Worm (Caenorhabditis elegans) whole organism, L4 larva: ENCODE measurements around the gene T16G12.4.

Experiments used
- F26F4.8 ChIP-seq: fragments of 200-800 bp; sonication (Bioruptor generic); conservative IDR thresholded peaks from 2 replicates; pipeline ENCODE4 v1.3.6; 2022; ENCODE audit warnings: missing genetic modification characterization, missing compliant biosample characterization
- F44E2.7 ChIP-seq: fragments of 200-800 bp; sonication (Bioruptor generic); IDR thresholded peaks from 2 replicates; pipeline ENCODE4 v2.1.2; 2022; ENCODE audit warnings: missing genetic modification characterization, missing compliant biosample characterization
- F49E8.2 ChIP-seq: sonication (generic microtip); optimal IDR thresholded peaks from 2 replicates; lab custom pipeline; 2016; ENCODE audit warnings: missing compliant biosample characterization, mild to moderate bottlenecking, missing genetic modification characterization, borderline replicate concordance
- T20F7.1 ChIP-seq: fragments of 200-800 bp; sonication (Bioruptor generic); optimal IDR thresholded peaks from 2 replicates; lab custom pipeline; 2018; ENCODE audit warnings: mild to moderate bottlenecking, missing genetic modification characterization, missing compliant biosample characterization
- ZK337.2 ChIP-seq: fragments of 200-800 bp; sonication (Bioruptor generic); IDR thresholded peaks from 2 replicates; pipeline ENCODE4 v1.3.6; 2022; ENCODE audit warnings: missing genetic modification reagents, missing genetic modification characterization, missing compliant biosample characterization
- aha-1 ChIP-seq: fragments of 150-350 bp; peaks from one replicate; lab custom pipeline; 2014; ENCODE audit warnings: missing biosample characterization, missing genetic modification characterization
- ceh-20 ChIP-seq: fragments of 200-800 bp; sonication (Bioruptor generic); IDR thresholded peaks from 2 replicates; pipeline ENCODE4 v1.3.6; 2022; ENCODE audit warnings: missing genetic modification reagents, missing genetic modification characterization, missing compliant biosample characterization
- ceh-44 ChIP-seq: fragments of 200-800 bp; sonication (Bioruptor generic); IDR thresholded peaks from 2 replicates; pipeline ENCODE4 v1.3.6; 2022; ENCODE audit warnings: missing genetic modification reagents, missing genetic modification characterization, missing compliant biosample characterization
- ces-1 ChIP-seq: fragments of 150-350 bp; sonication (generic microtip); optimal IDR thresholded peaks from 4 replicates; lab custom pipeline; 2014; ENCODE audit warnings: missing biosample characterization, missing genetic modification reagents, missing genetic modification characterization
- cey-2 ChIP-seq: sonication (generic microtip); optimal IDR thresholded peaks from 3 replicates; lab custom pipeline; 2017; ENCODE audit warnings: missing genetic modification characterization, mild to moderate bottlenecking, missing compliant biosample characterization, antibody characterized with exemption, borderline replicate concordance; ENCODE audit not compliant: insufficient read depth
- ctbp-1 ChIP-seq: fragments of 200-800 bp; sonication (Bioruptor generic); IDR thresholded peaks from 2 replicates; pipeline ENCODE4 v1.3.6; 2022; ENCODE audit warnings: missing genetic modification reagents, missing genetic modification characterization, missing compliant biosample characterization
- dmd-6 ChIP-seq: fragments of 200-800 bp; sonication (Bioruptor generic); IDR thresholded peaks from 2 replicates; pipeline ENCODE4 v1.3.6; 2022; ENCODE audit warnings: missing genetic modification reagents, missing genetic modification characterization, missing compliant biosample characterization
- dmd-9 ChIP-seq: fragments of 200-800 bp; sonication (Bioruptor generic); IDR thresholded peaks from 2 replicates; pipeline ENCODE4 v1.3.6; 2022; ENCODE audit warnings: missing genetic modification reagents, missing genetic modification characterization, missing compliant biosample characterization
- dpl-1 ChIP-seq: fragments of 150-350 bp; optimal IDR thresholded peaks from 2 replicates; lab custom pipeline; 2014; ENCODE audit warnings: missing biosample characterization, missing genetic modification reagents, missing genetic modification characterization
- fkh-10 ChIP-seq: fragments of 150-350 bp; optimal IDR thresholded peaks from 2 replicates; lab custom pipeline; 2014; ENCODE audit warnings: missing biosample characterization, missing genetic modification reagents, missing genetic modification characterization
- hif-1 ChIP-seq, 2 experiments: sonication (generic microtip); optimal IDR thresholded peaks; 2 replicates each; lab custom pipeline; 2016 to 2017; ENCODE audit warnings: missing compliant biosample characterization in 2 of 2, missing genetic modification characterization in 2 of 2, missing genetic modification reagents in 2 of 2, missing genotype in 2 of 2, mild to moderate bottlenecking in 1 of 2
- lin-1 ChIP-seq: fragments of 200-800 bp; sonication (Bioruptor generic); IDR thresholded peaks from 2 replicates; pipeline ENCODE4 v1.3.6; 2022; ENCODE audit warnings: missing genetic modification reagents, missing genetic modification characterization, missing compliant biosample characterization
- lin-38 ChIP-seq: fragments of 200-800 bp; sonication (Bioruptor generic); IDR thresholded peaks from 2 replicates; pipeline ENCODE4 v1.3.6; 2022; ENCODE audit warnings: missing genetic modification reagents, missing genetic modification characterization, missing compliant biosample characterization
- lin-39 ChIP-seq: fragments of 150-350 bp; optimal IDR thresholded peaks from 2 replicates; lab custom pipeline; 2014; ENCODE audit warnings: missing biosample characterization, missing genetic modification reagents, missing genetic modification characterization
- madf-9 ChIP-seq: fragments of 200-800 bp; sonication (Bioruptor generic); conservative IDR thresholded peaks from 2 replicates; pipeline ENCODE4 v1.3.6; 2022; ENCODE audit warnings: missing genetic modification reagents, missing genetic modification characterization, missing compliant biosample characterization
- mdl-1 ChIP-seq, 2 experiments: fragments of 150-350 bp in 1 of 2; sonication (generic microtip) in 1 of 2; optimal IDR thresholded peaks; 2 replicates each; lab custom pipeline; 2014 to 2017; ENCODE audit warnings: missing biosample characterization in 2 of 2, missing genetic modification characterization in 2 of 2
- mdt-29 ChIP-seq: fragments of 200-800 bp; sonication (Bioruptor generic); IDR thresholded peaks from 2 replicates; pipeline ENCODE4 v1.3.6; 2022; ENCODE audit warnings: missing genetic modification reagents, missing genetic modification characterization, missing compliant biosample characterization
- mes-2 ChIP-seq: sonication (generic microtip); optimal IDR thresholded peaks from 2 replicates; lab custom pipeline; 2016; ENCODE audit warnings: missing genotype, mild to moderate bottlenecking, missing genetic modification characterization, missing compliant biosample characterization; ENCODE audit not compliant: poor library complexity, severe bottlenecking
- nhr-102 ChIP-seq: sonication (generic microtip); optimal IDR thresholded peaks from 2 replicates; lab custom pipeline; 2016; ENCODE audit warnings: mild to moderate bottlenecking, missing genetic modification characterization, moderate library complexity, missing compliant biosample characterization
- nhr-25 ChIP-seq: sonication (generic microtip); optimal IDR thresholded peaks from 2 replicates; lab custom pipeline; 2017; ENCODE audit warnings: missing genetic modification characterization, mild to moderate bottlenecking, missing compliant biosample characterization, antibody characterized with exemption, moderate library complexity, borderline replicate concordance; ENCODE audit not compliant: insufficient read depth
- nhr-41 ChIP-seq: fragments of 200-800 bp; sonication (Bioruptor generic); IDR thresholded peaks from 2 replicates; pipeline ENCODE4 v1.3.6; 2022; ENCODE audit warnings: missing genetic modification reagents, missing genetic modification characterization, missing compliant biosample characterization
- pha-4 ChIP-seq, 2 experiments: fragments of 150-350 bp in 1 of 2; fragments of 200-800 bp in 1 of 2; sonication (Bioruptor generic) in 1 of 2; IDR thresholded peaks in 1 of 2; optimal IDR thresholded peaks in 1 of 2; 2 replicates each; pipeline versions ENCODE4 v1.3.6 to Lab custom; 2014 to 2022; ENCODE audit warnings: missing genetic modification characterization in 2 of 2, missing genetic modification reagents in 2 of 2, missing biosample characterization in 1 of 2, missing compliant biosample characterization in 1 of 2
- php-3 ChIP-seq: fragments of 200-800 bp; sonication (Bioruptor generic); IDR thresholded peaks from 2 replicates; pipeline ENCODE4 v1.3.6; 2022; ENCODE audit warnings: missing genetic modification reagents, missing genetic modification characterization, missing compliant biosample characterization
- rbr-2 ChIP-seq: sonication (generic microtip); optimal IDR thresholded peaks from 2 replicates; lab custom pipeline; 2016; ENCODE audit warnings: missing genotype, missing genetic modification characterization, missing compliant biosample characterization
- spr-1 ChIP-seq: sonication (generic microtip); optimal IDR thresholded peaks from 2 replicates; lab custom pipeline; 2016; ENCODE audit warnings: mild to moderate bottlenecking, missing genetic modification characterization, missing compliant biosample characterization
- tra-1 ChIP-seq: fragments of 200-800 bp; sonication (Bioruptor generic); IDR thresholded peaks from 2 replicates; pipeline ENCODE4 v1.3.6; 2022; ENCODE audit warnings: missing genetic modification reagents, missing genetic modification characterization, missing compliant biosample characterization
- unc-130 ChIP-seq: sonication (generic microtip); optimal IDR thresholded peaks from 2 replicates; lab custom pipeline; 2016; ENCODE audit warnings: missing genetic modification reagents, missing genetic modification characterization, missing compliant biosample characterization
- unc-39 ChIP-seq: sonication (generic microtip); optimal IDR thresholded peaks from 2 replicates; lab custom pipeline; 2017; ENCODE audit warnings: missing biosample characterization, missing genetic modification characterization
- zfp-2 ChIP-seq: sonication (generic microtip); optimal IDR thresholded peaks from 2 replicates; lab custom pipeline; 2016; ENCODE audit warnings: mild to moderate bottlenecking, missing genetic modification characterization, missing compliant biosample characterization

T16G12.4 gene

DNA sequence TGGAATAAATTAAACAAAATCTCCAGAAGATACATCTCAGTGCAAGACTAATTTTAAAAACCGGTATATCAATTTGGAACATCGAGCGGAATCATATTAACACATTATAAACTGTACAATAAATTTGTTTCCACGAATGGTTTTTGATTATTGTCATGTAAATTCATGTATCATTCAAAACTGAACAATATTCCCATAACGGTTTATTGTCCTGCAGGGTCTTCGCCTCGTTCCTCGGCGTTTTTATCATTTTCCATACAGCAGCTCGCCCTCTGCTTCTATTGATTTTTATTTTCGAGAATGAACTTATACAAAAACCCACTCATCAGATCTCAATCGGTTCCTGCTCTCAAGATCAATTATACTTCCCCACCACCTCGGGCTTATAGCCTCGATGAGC, 1.4 kb downstream of the T16G12.4 start, which contains the start of gene T16G12.8:
Gene T16G12.8 (plus strand): TSS at position 301 of the 400 bp plus-strand sequence.
- TF ChIP-seq F44E2.7 (GFP tag; lab: Robert Waterston, UW) (no peak), ceh-20 (no peak)
- TF ChIP-seq, all 104 proteins: peak for 0

DNA sequence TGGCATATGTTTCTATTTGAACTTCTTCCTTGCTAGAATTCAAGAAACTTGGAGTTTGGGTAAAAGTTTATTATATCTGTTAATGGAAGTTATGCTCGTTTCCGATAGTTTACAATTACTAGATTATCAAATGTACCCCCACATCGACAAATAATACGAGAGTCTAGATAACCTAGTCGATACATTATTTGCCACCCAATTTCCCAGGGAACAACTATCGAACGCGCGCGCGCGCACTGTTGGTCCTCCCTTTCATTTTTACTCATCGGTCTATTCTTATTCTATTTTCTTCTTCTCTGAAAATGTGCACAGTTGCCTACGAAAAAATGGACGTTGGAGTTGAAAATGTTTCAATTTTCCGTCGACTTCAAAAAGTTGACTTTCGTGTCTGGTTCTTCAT, 3.0 kb downstream of the T16G12.4 start, which contains the start of gene T16G12.13:
Gene T16G12.13 (plus strand): TSS at position 293 of the 400 bp plus-strand sequence.
- TF ChIP-seq T20F7.1 (GFP tag; lab: Kevin White, UChicago) (no peak), spr-1 (no peak), hif-1 (tag; optimal IDR thresholded peaks at IDR 0.05; lab: Kevin White, UChicago) (no peak), mdt-29 (GFP tag; lab: Robert Waterston, UW) (no peak), F49E8.2 (tag; lab: Kevin White, UChicago) (no peak), mdl-1 (tag; optimal IDR thresholded peaks at IDR 0.05; lab: Kevin White, UChicago) (no peak), nhr-25 (tag; lab: Kevin White, UChicago) (no peak), zfp-2 (tag; lab: Kevin White, UChicago) (no peak), fkh-10 (GFP tag; lab: Kevin White, UChicago) (no peak), lin-1 (no peak), nhr-102 (tag; lab: Kevin White, UChicago) (no peak), aha-1 (tag; lab: Kevin White, UChicago) (no peak), php-3 (GFP tag; lab: Robert Waterston, UW) (no peak), ctbp-1 (GFP tag; lab: Robert Waterston, UW) (no peak), F26F4.8 (no peak)

DNA sequence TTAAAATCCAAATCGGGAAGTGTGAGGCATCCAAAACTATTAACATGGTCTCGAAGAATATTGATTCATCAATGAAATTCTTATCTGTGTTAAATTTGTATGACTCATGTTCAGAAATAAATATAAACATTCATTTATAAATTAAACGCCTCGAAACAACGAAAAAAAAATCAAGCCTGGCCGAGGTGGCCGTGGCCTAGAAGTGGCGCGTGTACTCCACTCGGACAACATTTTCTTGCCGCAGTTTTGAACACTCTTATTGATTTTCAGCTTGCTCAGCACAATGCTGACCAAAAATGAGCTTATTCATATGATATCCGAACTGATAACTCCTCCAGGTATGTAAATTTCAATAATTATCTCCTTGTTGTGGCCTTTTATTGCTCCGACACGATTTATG, 6.5 kb downstream of the T16G12.4 start, which contains the start of gene ekl-6:
Gene ekl-6 (plus strand): TSS at position 265 of the 400 bp plus-strand sequence.
- TF ChIP-seq mes-2 (tag; lab: Kevin White, UChicago) (peak; percentile 98), nhr-41 (no peak), ces-1 (GFP tag; lab: Kevin White, UChicago) (no peak), unc-130 (GFP tag; lab: Kevin White, UChicago) (peak; percentile 74), lin-39 (no peak), ZK337.2 (peak; percentile 70), tra-1 (0 out of 2 replicates have a peak, but pooled peaks have one; percentile 5), lin-38 (GFP tag; lab: Robert Waterston, UW) (no peak), dmd-6 (no peak; the same call in none of the 2 replicates), dmd-9 (GFP tag; lab: Robert Waterston, UW) (peak; percentile 45; the same call in 1 of the 2 replicates), cey-2 (tag; lab: Kevin White, UChicago) (no peak), hif-1 (tag; optimal IDR thresholded peaks at IDR 0.05; lab: Kevin White, UChicago) (no peak), mdl-1 (tag; optimal IDR thresholded peaks at IDR 0.05; lab: Kevin White, UChicago) (no peak), ceh-44 (GFP tag; lab: Robert Waterston, UW) (peak; percentile 24; the same call in 1 of the 2 replicates), rbr-2 (tag; lab: Kevin White, UChicago) (peak; percentile 28), dpl-1 (GFP tag; lab: Kevin White, UChicago) (peak; percentile 68)

DNA sequence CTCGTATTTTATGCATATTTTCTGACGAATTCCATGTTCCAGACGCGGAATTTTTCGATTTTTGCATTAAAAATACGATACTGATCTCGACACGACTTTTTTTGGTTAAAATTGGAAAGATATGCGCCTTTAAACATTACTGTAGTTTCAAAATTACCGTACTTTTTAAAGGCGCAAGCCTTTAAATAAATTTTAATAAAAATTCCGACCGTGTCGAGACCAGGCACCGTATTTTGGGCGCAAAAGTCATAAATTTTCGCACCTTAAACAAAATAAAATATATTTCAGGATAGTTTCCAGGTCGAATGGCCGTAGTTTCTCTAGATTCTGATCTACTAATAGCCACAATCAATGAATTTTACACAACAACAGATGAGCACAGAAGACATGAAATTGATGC, 11.7 kb downstream of the T16G12.4 start, which contains the start of gene T16G12.6:
Gene T16G12.6 (plus strand): TSS at position 301 of the 400 bp plus-strand sequence.
- TF ChIP-seq unc-39 (tag; lab: Kevin White, UChicago) (no peak), zfp-2 (tag; lab: Kevin White, UChicago) (no peak), madf-9 (GFP tag; lab: Robert Waterston, UW) (no peak), pha-4 (GFP tag; IDR thresholded peaks at IDR 0.05; lab: Robert Waterston, UW) (no peak), pha-4 (tag; optimal IDR thresholded peaks at IDR 0.05; lab: Kevin White, UChicago) (no peak)
